Worm (Caenorhabditis elegans): Measurements from ENCODE around the gene gtf-2F2.

ce11 chrV:18993535-18993990 lies at the start of gene gtf-2F2:
- TF ChIP-seq hnd-1 (tag; optimal IDR thresholded peaks at IDR 0.05), result no peak
- TF ChIP-seq ets-7 (tag; optimal IDR thresholded peaks at IDR 0.05), result no peak
- no peak for TF ChIP-seq ceh-13 (GFP tag; optimal IDR thresholded peaks at IDR 0.05)
- TF ChIP-seq ama-1 (optimal IDR thresholded peaks at IDR 0.05), result no peak
- no peak for TF ChIP-seq flt-1 (GFP tag; IDR thresholded peaks at IDR 0.05)
- no peak for TF ChIP-seq scrt-1 (GFP tag; IDR thresholded peaks at IDR 0.05)
- TF ChIP-seq B0310.2 (tag; optimal IDR thresholded peaks at IDR 0.05), result no peak
- no peak for TF ChIP-seq hmg-4 (GFP tag; optimal IDR thresholded peaks at IDR 0.05)
- TF ChIP-seq F13C5.2 (tag; optimal IDR thresholded peaks at IDR 0.05), result no peak
